Fruit fly (Drosophila melanogaster) whole organism, embryonic: ENCODE results near the gene CG43072.

Experiments
- Awh ChIP-seq: fragments of 200-800 bp; sonication (Bioruptor generic); IDR thresholded peaks from 2 replicates; pipeline ENCODE4, ENCODE4 v1.3.6; 2022; ENCODE audit warnings: missing biosample characterization, missing genetic modification characterization
- CG10267 ChIP-seq: fragments of 200-800 bp; sonication (Bioruptor generic); optimal IDR thresholded peaks from 2 replicates; lab custom pipeline; 2018; ENCODE audit warnings: missing biosample characterization, mild to moderate bottlenecking, missing genetic modification characterization, moderate library complexity
- CG10654 ChIP-seq: fragments of 200-800 bp; sonication (Bioruptor generic); optimal IDR thresholded peaks from 2 replicates; lab custom pipeline; 2016; ENCODE audit warnings: missing biosample characterization, missing genetic modification characterization
- CG11398 ChIP-seq: fragments of 200-800 bp; sonication (Bioruptor generic); optimal IDR thresholded peaks from 2 replicates; lab custom pipeline; 2016; ENCODE audit warnings: missing biosample characterization, missing genetic modification characterization
- CG11696 ChIP-seq: fragments of 200-800 bp; sonication (Bioruptor generic); IDR thresholded peaks from 2 replicates; pipeline ENCODE4 v1.3.6; 2022; ENCODE audit warnings: missing biosample characterization, missing genetic modification characterization
- CG12659 ChIP-seq: fragments of 200-800 bp; sonication (Bioruptor generic); optimal IDR thresholded peaks from 3 replicates; lab custom pipeline; 2017; ENCODE audit warnings: mild to moderate bottlenecking, missing biosample characterization, missing genetic modification reagents, missing genetic modification characterization
- CG15514 ChIP-seq: fragments of 200-800 bp; sonication (Bioruptor generic); optimal IDR thresholded peaks from 3 replicates; lab custom pipeline; 2017; ENCODE audit warnings: missing biosample characterization, missing genetic modification characterization, mild to moderate bottlenecking, moderate library complexity, missing genetic modification reagents
- CG31441 ChIP-seq: fragments of 200-800 bp; sonication (Bioruptor generic); IDR thresholded peaks from 2 replicates; pipeline ENCODE4 v1.3.6; 2022; ENCODE audit warnings: missing biosample characterization, missing genetic modification characterization
- CG3838 ChIP-seq: fragments of 200-800 bp; sonication (Bioruptor generic); optimal IDR thresholded peaks from 3 replicates; lab custom pipeline; 2016; ENCODE audit warnings: missing biosample characterization, missing genetic modification characterization
- CG6654 ChIP-seq: fragments of 200-800 bp; sonication (Bioruptor generic); optimal IDR thresholded peaks from 2 replicates; lab custom pipeline; 2017; ENCODE audit warnings: missing biosample characterization, mild to moderate bottlenecking, missing genetic modification characterization
- CG6683 ChIP-seq: fragments of 200-800 bp; sonication (Bioruptor generic); optimal IDR thresholded peaks from 2 replicates; lab custom pipeline; 2017; ENCODE audit warnings: missing biosample characterization, mild to moderate bottlenecking, missing genetic modification characterization, missing genetic modification reagents
- CG7928 ChIP-seq: fragments of 200-800 bp; sonication (Bioruptor generic); optimal IDR thresholded peaks from 2 replicates; lab custom pipeline; 2017; ENCODE audit warnings: missing biosample characterization, mild to moderate bottlenecking, missing genetic modification characterization
- CG8290 ChIP-seq, 3 experiments: fragments of 200-800 bp; sonication (Bioruptor generic); optimal IDR thresholded peaks; 2 replicates each; lab custom pipeline; 2016 to 2019; ENCODE audit warnings: missing biosample characterization in 3 of 3, missing genetic modification characterization in 3 of 3, mild to moderate bottlenecking in 2 of 3, moderate library complexity in 1 of 3
- Dref ChIP-seq: fragments of 200-800 bp; sonication (Bioruptor generic); IDR thresholded peaks from 2 replicates; pipeline ENCODE4 v1.3.6; 2022; ENCODE audit warnings: missing biosample characterization, missing genetic modification characterization
- Eip74EF ChIP-seq, 2 experiments: fragments of 200-800 bp in 1 of 2; fragments of >200 bp in 1 of 2; sonication (Bioruptor generic) in 1 of 2; optimal IDR thresholded peaks; 2 replicates each; lab custom pipeline; 2017 to 2019; ENCODE audit warnings: missing biosample characterization in 2 of 2, missing genetic modification characterization in 2 of 2, mild to moderate bottlenecking in 1 of 2, moderate library complexity in 1 of 2
- Ets65A ChIP-seq: fragments of 200-800 bp; sonication (Bioruptor generic); peaks from one replicate; lab custom pipeline; 2016; ENCODE audit warnings: missing biosample characterization, missing genetic modification characterization
- Meics ChIP-seq: fragments of 200-800 bp; sonication (Bioruptor generic); optimal IDR thresholded peaks from 2 replicates; lab custom pipeline; 2017; ENCODE audit warnings: missing biosample characterization, mild to moderate bottlenecking, missing genetic modification characterization
- Myb ChIP-seq: fragments of 200-800 bp; sonication (Bioruptor generic); optimal IDR thresholded peaks from 2 replicates; lab custom pipeline; 2016; ENCODE audit warnings: missing biosample characterization, missing genetic modification characterization
- Neu2 ChIP-seq: fragments of 200-800 bp; sonication (Bioruptor generic); optimal IDR thresholded peaks from 3 replicates; lab custom pipeline; 2016; ENCODE audit warnings: missing biosample characterization, missing genetic modification characterization, borderline replicate concordance
- Pdp1 ChIP-seq, 2 experiments: fragments of 200-800 bp; sonication (Bioruptor generic); optimal IDR thresholded peaks; 3 replicates each; lab custom pipeline; 2016; ENCODE audit warnings: missing biosample characterization in 2 of 2, missing genetic modification characterization in 2 of 2, mild to moderate bottlenecking in 1 of 2, moderate library complexity in 1 of 2
- Rx ChIP-seq: fragments of 200-800 bp; sonication (Bioruptor generic); IDR thresholded peaks from 2 replicates; pipeline ENCODE4 v1.3.6; 2022; ENCODE audit warnings: missing biosample characterization, missing genetic modification characterization
- Sox100B ChIP-seq: fragments of 200-800 bp; sonication (Bioruptor generic); optimal IDR thresholded peaks from 3 replicates; lab custom pipeline; 2018; ENCODE audit warnings: missing biosample characterization, mild to moderate bottlenecking, missing genetic modification characterization
- Usf ChIP-seq: fragments of 200-800 bp; sonication (Bioruptor generic); optimal IDR thresholded peaks from 2 replicates; lab custom pipeline; 2017; ENCODE audit warnings: missing genotype, missing biosample characterization, missing genetic modification characterization
- Xrp1 ChIP-seq: fragments of 200-800 bp; sonication (Bioruptor generic); IDR thresholded peaks from 2 replicates; pipeline ENCODE4 v1.3.6; 2022; ENCODE audit warnings: missing biosample characterization, missing genetic modification characterization
- abd-A ChIP-seq: fragments of 200-800 bp; sonication (Bioruptor generic); optimal IDR thresholded peaks from 3 replicates; lab custom pipeline; 2019; ENCODE audit warnings: missing biosample characterization, mild to moderate bottlenecking, missing genetic modification characterization, moderate library complexity
- ato ChIP-seq: fragments of 200-800 bp; sonication (Bioruptor generic); IDR thresholded peaks from 2 replicates; pipeline ENCODE4 v1.3.6; 2022; ENCODE audit warnings: missing biosample characterization, missing genetic modification characterization; ENCODE audit not compliant: partially characterized antibody
- az2 ChIP-seq: fragments of 200-800 bp; sonication (Bioruptor generic); optimal IDR thresholded peaks from 3 replicates; lab custom pipeline; 2016; ENCODE audit warnings: missing biosample characterization, missing genetic modification characterization
- btn ChIP-seq: fragments of 200-800 bp; sonication (Bioruptor generic); optimal IDR thresholded peaks from 2 replicates; lab custom pipeline; 2016; ENCODE audit warnings: missing biosample characterization, missing genetic modification characterization
- chm ChIP-seq: fragments of 200-800 bp; sonication (Bioruptor generic); IDR thresholded peaks from 2 replicates; pipeline ENCODE4 v1.3.6; 2022; ENCODE audit warnings: missing biosample characterization, missing genetic modification characterization
- corto ChIP-seq: fragments of 200-800 bp; sonication (Bioruptor generic); optimal IDR thresholded peaks from 2 replicates; lab custom pipeline; 2016; ENCODE audit warnings: missing biosample characterization, mild to moderate bottlenecking, missing genetic modification characterization, moderate library complexity
- grau ChIP-seq: fragments of 200-800 bp; optimal IDR thresholded peaks from 3 replicates; lab custom pipeline; 2019; ENCODE audit warnings: missing biosample characterization, mild to moderate bottlenecking, missing genetic modification characterization, moderate library complexity
- her ChIP-seq: fragments of 200-800 bp; sonication (Bioruptor generic); optimal IDR thresholded peaks from 2 replicates; lab custom pipeline; 2016; ENCODE audit warnings: missing biosample characterization, missing genetic modification characterization
- hkb ChIP-seq, 2 experiments: fragments of 200-800 bp in 1 of 2; fragments of >200 bp in 1 of 2; sonication (Bioruptor generic) in 1 of 2; IDR thresholded peaks in 1 of 2; optimal IDR thresholded peaks in 1 of 2; 2 replicates each; pipeline versions ENCODE4 v1.3.6 to Lab custom; 2017 to 2022; ENCODE audit warnings: missing biosample characterization in 1 of 2, missing genetic modification characterization in 1 of 2
- knrl ChIP-seq: fragments of 200-800 bp; sonication (Bioruptor generic); IDR thresholded peaks from 3 replicates; pipeline ENCODE4 v1.3.6; 2022; ENCODE audit warnings: missing biosample characterization, missing genetic modification characterization; ENCODE audit not compliant: partially characterized antibody
- lab ChIP-seq: fragments of 200-800 bp; sonication (Bioruptor generic); optimal IDR thresholded peaks from 3 replicates; lab custom pipeline; 2017; ENCODE audit warnings: missing biosample characterization, missing genetic modification characterization, mild to moderate bottlenecking, moderate library complexity, missing genetic modification reagents
- nerfin-1 ChIP-seq: fragments of 200-800 bp; sonication (Bioruptor generic); optimal IDR thresholded peaks from 3 replicates; lab custom pipeline; 2019; ENCODE audit warnings: missing biosample characterization, mild to moderate bottlenecking, missing genetic modification characterization, moderate library complexity
- nmo ChIP-seq: fragments of 200-800 bp; sonication (Bioruptor generic); optimal IDR thresholded peaks from 2 replicates; lab custom pipeline; 2018; ENCODE audit warnings: missing biosample characterization, mild to moderate bottlenecking, missing genetic modification characterization, moderate library complexity
- pzg ChIP-seq: fragments of 200-800 bp; sonication (Bioruptor generic); optimal IDR thresholded peaks from 3 replicates; lab custom pipeline; 2018; ENCODE audit warnings: missing biosample characterization, mild to moderate bottlenecking, missing genetic modification characterization, moderate library complexity
- ranshi ChIP-seq: fragments of 200-800 bp; sonication (Bioruptor generic); IDR thresholded peaks from 2 replicates; pipeline ENCODE4 v1.3.6; 2022; ENCODE audit warnings: missing biosample characterization, missing genetic modification characterization
- sc ChIP-seq, 3 experiments: fragments of >200 bp in 2 of 3; fragments of 200-800 bp in 1 of 3; sonication (Bioruptor generic) in 1 of 3; optimal IDR thresholded peaks; 2 replicates in 2 of 3; 3 replicates in 1 of 3; lab custom pipeline; 2017; ENCODE audit warnings: mild to moderate bottlenecking in 1 of 3, missing biosample characterization in 1 of 3, missing genetic modification characterization in 1 of 3, missing genetic modification reagents in 1 of 3
- slou ChIP-seq: fragments of 200-800 bp; sonication (Bioruptor generic); optimal IDR thresholded peaks from 3 replicates; lab custom pipeline; 2016; ENCODE audit warnings: missing biosample characterization, missing genetic modification characterization
- stc ChIP-seq: fragments of 200-800 bp; sonication (Bioruptor generic); IDR thresholded peaks from 2 replicates; pipeline ENCODE4 v1.3.6; 2022; ENCODE audit warnings: missing biosample characterization, missing genetic modification characterization
- tin ChIP-seq: fragments of 200-800 bp; sonication (Bioruptor generic); optimal IDR thresholded peaks from 3 replicates; lab custom pipeline; 2016; ENCODE audit warnings: missing biosample characterization, missing genetic modification characterization
- trem ChIP-seq: fragments of 200-800 bp; optimal IDR thresholded peaks from 3 replicates; lab custom pipeline; 2019; ENCODE audit warnings: missing biosample characterization, mild to moderate bottlenecking, missing genetic modification characterization, moderate library complexity
- wek ChIP-seq: fragments of 200-800 bp; sonication (Bioruptor generic); optimal IDR thresholded peaks from 3 replicates; lab custom pipeline; 2018; ENCODE audit warnings: missing biosample characterization, mild to moderate bottlenecking, missing genetic modification characterization, moderate library complexity
- zen ChIP-seq: fragments of 200-800 bp; sonication (Bioruptor generic); optimal IDR thresholded peaks from 3 replicates; lab custom pipeline; 2018; ENCODE audit warnings: missing biosample characterization, mild to moderate bottlenecking, missing genetic modification characterization, moderate library complexity
- zfh2 ChIP-seq: fragments of 200-800 bp; sonication (Bioruptor generic); optimal IDR thresholded peaks from 2 replicates; lab custom pipeline; 2016; ENCODE audit warnings: missing biosample characterization, missing genetic modification characterization

The CG43072 gene

dm6 chr3L:21049417-21049914, 16.2 kb upstream of the CG43072 start (continued):
- TF ChIP-seq CG11398 (GFP tag; lab: Kevin White, UChicago) (peak; percentile 4), ranshi (GFP tag; lab: Robert Waterston, UW) (peak; percentile 42; the same call in 1 of the 2 replicates), lab (GFP tag; lab: Kevin White, UChicago) (peak; percentile 4), hkb (optimal IDR thresholded peaks at IDR 0.05; lab: Kevin White, UChicago) (peak; percentile 55), hkb (GFP tag; IDR thresholded peaks at IDR 0.05; lab: Robert Waterston, UW) (no peak), knrl (GFP tag; lab: Robert Waterston, UW) (peak; percentile 39; the same call in 1 of the 3 replicates), sc (optimal IDR thresholded peaks at IDR 0.05; lab: Kevin White, UChicago) (no peak), sc (GFP tag; optimal IDR thresholded peaks at IDR 0.05; lab: Kevin White, UChicago) (no peak), Neu2 (peak; percentile 40), Eip74EF (GFP tag; optimal IDR thresholded peaks at IDR 0.05; lab: Kevin White, UChicago) (peak in 1 of 2 experiments; percentile 16), az2 (peak; percentile 12), Meics (no peak), wek (GFP tag; lab: Kevin White, UChicago) (peak; percentile 89), grau (tag; lab: Kevin White, UChicago) (peak; percentile 30), pzg (peak; percentile 9), Pdp1 (GFP tag; optimal IDR thresholded peaks at IDR 0.05; lab: Kevin White, UChicago) (peak in 1 of 2 experiments; percentile 93), Myb (peak; percentile 51), CG10267 (tag; lab: Kevin White, UChicago) (peak; percentile 43), zen (tag; lab: Kevin White, UChicago) (peak; percentile 9), nmo (GFP tag; lab: Kevin White, UChicago) (peak; percentile 18), corto (no peak), ato (no peak), CG15514 (GFP tag; lab: Kevin White, UChicago) (peak; percentile 47), Usf (GFP tag; lab: Kevin White, UChicago) (no peak), Dref (no peak), Xrp1 (0 out of 2 replicates have a peak, but pooled peaks have one; percentile 22), chm (GFP tag; lab: Robert Waterston, UW) (peak; percentile 77), CG12659 (GFP tag; lab: Kevin White, UChicago) (peak; percentile 32), trem (tag; lab: Kevin White, UChicago) (peak; percentile 12), Rx (GFP tag; lab: Robert Waterston, UW) (no peak), tin (GFP tag; lab: Kevin White, UChicago) (no peak), Sox100B (no peak), stc (GFP tag; lab: Robert Waterston, UW) (peak; percentile 32; the same call in 1 of the 2 replicates), zfh2 (GFP tag; lab: Kevin White, UChicago) (peak; percentile 1), her (peak; percentile 65)

- TF ChIP-seq CG8290 (GFP tag; optimal IDR thresholded peaks at IDR 0.05; lab: Kevin White, UChicago) (no peak), CG8290 (tag; optimal IDR thresholded peaks at IDR 0.05; lab: Kevin White, UChicago) (peak in 1 of 2 experiments; percentile 4), nerfin-1 (tag; lab: Kevin White, UChicago) (peak; percentile 76), CG10654 (GFP tag; lab: Kevin White, UChicago) (no peak), abd-A (tag; lab: Kevin White, UChicago) (no peak), hkb (optimal IDR thresholded peaks at IDR 0.05; lab: Kevin White, UChicago) (no peak), hkb (GFP tag; IDR thresholded peaks at IDR 0.05; lab: Robert Waterston, UW) (peak; percentile 19; the same call in 1 of the 2 replicates), btn (GFP tag; lab: Kevin White, UChicago) (no peak), CG31441 (no peak), CG11696 (GFP tag; lab: Robert Waterston, UW) (peak; percentile 63; the same call in 1 of the 2 replicates), CG7928 (GFP tag; lab: Kevin White, UChicago) (no peak), Awh (GFP tag; lab: Robert Waterston, UW) (peak; percentile 14; the same call in 1 of the 2 replicates), slou (no peak), CG6654 (GFP tag; lab: Kevin White, UChicago) (no peak), CG11398 (GFP tag; lab: Kevin White, UChicago) (no peak), Ets65A (GFP tag; lab: Kevin White, UChicago) (peak; percentile 77), CG3838 (GFP tag; lab: Kevin White, UChicago) (no peak), CG6683 (no peak)
Observed at dm6 chr3L:21050068-21050736, 15.4 kb upstream of the CG43072 start.
